Worm (Caenorhabditis elegans) whole organism, L1 larva: ENCODE results near the gene F43C11.11.

Source experiments
- C04F5.9 ChIP-seq: sonication (generic microtip); optimal IDR thresholded peaks from 2 replicates; lab custom pipeline; 2016; ENCODE audit warnings: missing genetic modification characterization, missing compliant biosample characterization
- C16A3.4 ChIP-seq: fragments of 150-350 bp; optimal IDR thresholded peaks from 2 replicates; lab custom pipeline; 2014; ENCODE audit warnings: missing biosample characterization, missing genetic modification characterization
- C34B4.2 ChIP-seq: sonication (generic microtip); optimal IDR thresholded peaks from 2 replicates; lab custom pipeline; 2017; ENCODE audit warnings: mild to moderate bottlenecking, missing genetic modification characterization, missing compliant biosample characterization
- ama-1 ChIP-seq: fragments of 150-350 bp; optimal IDR thresholded peaks from 2 replicates; lab custom pipeline; 2014
- blmp-1 ChIP-seq: fragments of 150-350 bp; optimal IDR thresholded peaks from 2 replicates; lab custom pipeline; 2014; ENCODE audit warnings: missing biosample characterization, missing genetic modification characterization
- ceh-63 ChIP-seq: fragments of 200-800 bp; sonication (Bioruptor generic); optimal IDR thresholded peaks from 2 replicates; lab custom pipeline; 2018; ENCODE audit warnings: mild to moderate bottlenecking, missing genetic modification characterization, missing compliant biosample characterization
- ces-1 ChIP-seq: fragments of 150-350 bp; optimal IDR thresholded peaks from 2 replicates; lab custom pipeline; 2014; ENCODE audit warnings: missing biosample characterization, missing genetic modification reagents, missing genetic modification characterization
- efl-1 ChIP-seq, 4 experiments: fragments of 150-350 bp; optimal IDR thresholded peaks in 3 of 4; peaks in 1 of 4; 1 replicate in 1 of 4; 2 replicates in 3 of 4; lab custom pipeline; 2014; ENCODE audit warnings: missing biosample characterization in 2 of 4, missing genetic modification characterization in 2 of 4, missing genetic modification reagents in 2 of 4
- egl-27 ChIP-seq, 2 experiments: fragments of 150-350 bp in 1 of 2; sonication (generic microtip); optimal IDR thresholded peaks; 3 replicates each; lab custom pipeline; 2017 to 2018; ENCODE audit warnings: missing biosample characterization in 2 of 2, missing genetic modification characterization in 2 of 2, missing genetic modification reagents in 2 of 2
- elt-2 ChIP-seq: sonication (generic microtip); optimal IDR thresholded peaks from 2 replicates; lab custom pipeline; 2016; ENCODE audit warnings: missing genetic modification characterization, mild to moderate bottlenecking, inconsistent platforms, missing compliant biosample characterization, missing genetic modification reagents
- ets-5 ChIP-seq: fragments of 200-800 bp; sonication (Bioruptor generic); IDR thresholded peaks from 2 replicates; pipeline ENCODE4 v1.3.6; 2022; ENCODE audit warnings: missing genetic modification characterization, missing compliant biosample characterization
- fkh-10 ChIP-seq: sonication (generic microtip); optimal IDR thresholded peaks from 2 replicates; lab custom pipeline; 2017; ENCODE audit warnings: missing biosample characterization, missing genetic modification reagents, missing genetic modification characterization
- fkh-8 ChIP-seq: sonication (generic microtip); optimal IDR thresholded peaks from 2 replicates; lab custom pipeline; 2016; ENCODE audit warnings: mild to moderate bottlenecking, missing genetic modification characterization, missing compliant biosample characterization
- irx-1 ChIP-seq: sonication (generic microtip); optimal IDR thresholded peaks from 2 replicates; lab custom pipeline; 2016; ENCODE audit warnings: missing genetic modification characterization, missing compliant biosample characterization
- lin-13 ChIP-seq: fragments of 150-350 bp; optimal IDR thresholded peaks from 2 replicates; lab custom pipeline; 2014; ENCODE audit warnings: missing biosample characterization, missing genetic modification reagents, missing genetic modification characterization
- lin-14 ChIP-seq: fragments of 200-800 bp; sonication (Bioruptor generic); optimal IDR thresholded peaks from 2 replicates; lab custom pipeline; 2018; ENCODE audit warnings: mild to moderate bottlenecking, missing genetic modification characterization, moderate library complexity, missing compliant biosample characterization
- nhr-11 ChIP-seq: fragments of 150-350 bp; optimal IDR thresholded peaks from 2 replicates; lab custom pipeline; 2014; ENCODE audit warnings: missing biosample characterization, missing genetic modification characterization
- nhr-237 ChIP-seq: fragments of 150-350 bp; optimal IDR thresholded peaks from 2 replicates; lab custom pipeline; 2014; ENCODE audit warnings: missing biosample characterization, missing genetic modification characterization
- nhr-28 ChIP-seq: fragments of 150-350 bp; optimal IDR thresholded peaks from 2 replicates; lab custom pipeline; 2014; ENCODE audit warnings: missing biosample characterization, missing genetic modification characterization
- nhr-71 ChIP-seq: sonication (generic microtip); optimal IDR thresholded peaks from 2 replicates; lab custom pipeline; 2016; ENCODE audit warnings: mild to moderate bottlenecking, missing genetic modification characterization, moderate library complexity, missing compliant biosample characterization
- nhr-76 ChIP-seq: sonication (generic microtip); optimal IDR thresholded peaks from 2 replicates; lab custom pipeline; 2017; ENCODE audit warnings: missing biosample characterization, missing genetic modification characterization
- nhr-77 ChIP-seq: fragments of 150-350 bp; optimal IDR thresholded peaks from 2 replicates; lab custom pipeline; 2014; ENCODE audit warnings: missing biosample characterization, missing genetic modification characterization
- nhr-85 ChIP-seq: sonication (generic microtip); peaks from one replicate; lab custom pipeline; 2016; ENCODE audit warnings: missing genetic modification characterization, inconsistent platforms, missing compliant biosample characterization
- nhr-90 ChIP-seq: sonication (generic microtip); optimal IDR thresholded peaks from 2 replicates; lab custom pipeline; 2016; ENCODE audit warnings: mild to moderate bottlenecking, missing genetic modification characterization, missing compliant biosample characterization; ENCODE audit not compliant: poor library complexity
- rnt-1 ChIP-seq: sonication (generic microtip); optimal IDR thresholded peaks from 2 replicates; lab custom pipeline; 2016; ENCODE audit warnings: mild to moderate bottlenecking, missing genetic modification characterization, moderate library complexity, missing compliant biosample characterization
- skn-1 ChIP-seq: fragments of 150-350 bp; optimal IDR thresholded peaks from 2 replicates; lab custom pipeline; 2014; ENCODE audit warnings: missing biosample characterization, missing genetic modification characterization
- snpc-4 ChIP-seq: fragments of 150-350 bp; optimal IDR thresholded peaks from 2 replicates; lab custom pipeline; 2014; ENCODE audit warnings: missing biosample characterization, missing genetic modification characterization
- sox-4 ChIP-seq: sonication (generic microtip); optimal IDR thresholded peaks from 2 replicates; lab custom pipeline; 2016; ENCODE audit warnings: missing genetic modification characterization, missing compliant biosample characterization
- swsn-7 ChIP-seq: sonication (generic microtip); optimal IDR thresholded peaks from 2 replicates; lab custom pipeline; 2016; ENCODE audit warnings: missing genetic modification characterization, missing compliant biosample characterization
- tbx-2 ChIP-seq: sonication (generic microtip); optimal IDR thresholded peaks from 2 replicates; lab custom pipeline; 2016; ENCODE audit warnings: missing genetic modification characterization, missing compliant biosample characterization
- unc-30 ChIP-seq: sonication (generic microtip); optimal IDR thresholded peaks from 2 replicates; lab custom pipeline; 2017; ENCODE audit warnings: missing biosample characterization, missing genetic modification characterization
- unc-62 ChIP-seq: fragments of 150-350 bp; optimal IDR thresholded peaks from 2 replicates; lab custom pipeline; 2014; ENCODE audit warnings: missing biosample characterization, missing genetic modification reagents, missing genetic modification characterization
- vab-15 ChIP-seq: sonication (generic microtip); optimal IDR thresholded peaks from 2 replicates; lab custom pipeline; 2017; ENCODE audit warnings: missing genotype, mild to moderate bottlenecking, missing genetic modification characterization, missing compliant biosample characterization
- ztf-4 ChIP-seq: fragments of 150-350 bp; optimal IDR thresholded peaks from 2 replicates; lab custom pipeline; 2014; ENCODE audit warnings: missing biosample characterization, missing genetic modification characterization

Gene F43C11.11

ce11 chrII:2378465-2379009 lies 15.0 kb upstream of the F43C11.11 start (continued):
- TF ChIP-seq tbx-2 (tag; lab: Kevin White, UChicago) (peak; percentile 19), ztf-4 (tag; lab: Kevin White, UChicago) (no peak), blmp-1 (no peak), ceh-63 (no peak), skn-1 (tag; lab: Kevin White, UChicago) (no peak), unc-30 (tag; lab: Kevin White, UChicago) (no peak), lin-14 (GFP tag; lab: Kevin White, UChicago) (peak; percentile 33), elt-2 (tag; lab: Kevin White, UChicago) (peak; percentile 100), nhr-71 (tag; lab: Kevin White, UChicago) (peak; percentile 65), C34B4.2 (tag; lab: Kevin White, UChicago) (no peak), swsn-7 (tag; lab: Kevin White, UChicago) (no peak), unc-62 (GFP tag; lab: Kevin White, UChicago) (no peak), egl-27 (tag; optimal IDR thresholded peaks at IDR 0.05; lab: Kevin White, UChicago) (peak in 1 of 2 experiments; percentile 69)

- TF ChIP-seq ets-5 (GFP tag; lab: Robert Waterston, UW) = no peak
- no peak for TF ChIP-seq nhr-71 (tag; lab: Kevin White, UChicago)
- no peak for TF ChIP-seq sox-4 (tag; lab: Kevin White, UChicago)
- no peak for TF ChIP-seq vab-15 (tag; lab: Kevin White, UChicago)
- no peak for TF ChIP-seq nhr-237 (tag; lab: Kevin White, UChicago)
- TF ChIP-seq ama-1 (lab: Kevin White, UChicago) = no peak
- no peak for TF ChIP-seq blmp-1
- no peak for TF ChIP-seq fkh-10 (GFP tag; lab: Kevin White, UChicago)
- no peak for TF ChIP-seq snpc-4 (tag; lab: Kevin White, UChicago)
Measured at ce11 chrII:2377751-2378150, 14.2 kb upstream of the F43C11.11 start, which contains the start of gene F16G10.6. TSS of gene F16G10.6 (minus strand) at chrII:2377851.

- TF ChIP-seq irx-1 = no peak
- TF ChIP-seq nhr-85 (tag; lab: Kevin White, UChicago) = no peak
- no peak for TF ChIP-seq C04F5.9 (tag; lab: Kevin White, UChicago)
- TF ChIP-seq C16A3.4 (tag; lab: Kevin White, UChicago) = no peak
- TF ChIP-seq nhr-76 (tag; lab: Kevin White, UChicago) = no peak
- no peak for TF ChIP-seq lin-13 (GFP tag; lab: Kevin White, UChicago)
- TF ChIP-seq unc-62 (GFP tag; lab: Kevin White, UChicago) = no peak
- TF ChIP-seq fkh-8 (tag; lab: Kevin White, UChicago) = no peak
- no peak for TF ChIP-seq nhr-28
- no peak for TF ChIP-seq rnt-1
- TF ChIP-seq nhr-11 (tag; lab: Kevin White, UChicago) = no peak
- TF ChIP-seq efl-1 (optimal IDR thresholded peaks at IDR 0.05; lab: Kevin White, UChicago) = no peak
- no peak for TF ChIP-seq efl-1 (GFP tag; optimal IDR thresholded peaks at IDR 0.05 in 1 of 2; lab: Kevin White, UChicago)
- TF ChIP-seq skn-1 (tag; lab: Kevin White, UChicago) = no peak
- no peak for TF ChIP-seq nhr-90 (tag; lab: Kevin White, UChicago)
- TF ChIP-seq ama-1 (lab: Kevin White, UChicago) = no peak
Measured at ce11 chrII:2374973-2375372, 11.4 kb upstream of the F43C11.11 start, which contains the start of gene F16G10.2. TSS of gene F16G10.2 (plus strand) at chrII:2375273.

- TF ChIP-seq lin-13 (GFP tag; lab: Kevin White, UChicago) = no peak
- no peak for TF ChIP-seq nhr-77 (tag; lab: Kevin White, UChicago)
- TF ChIP-seq efl-1 (optimal IDR thresholded peaks at IDR 0.05; lab: Kevin White, UChicago) = no peak
- peak in 1 of 2 experiments; percentile 27 for TF ChIP-seq efl-1 (GFP tag; optimal IDR thresholded peaks at IDR 0.05 in 1 of 2; lab: Kevin White, UChicago)
- no peak for TF ChIP-seq ces-1 (GFP tag; lab: Kevin White, UChicago)
Measured at ce11 chrII:2372090-2372489, 8.5 kb upstream of the F43C11.11 start, which contains the start of gene F16G10.3. TSS of gene F16G10.3 (plus strand) at chrII:2372390.
